Worm (Caenorhabditis elegans) whole organism, L1 larva: ENCODE data around the gene ire-1.

ENCODE experiments used
- C04F5.9 ChIP-seq: sonication (generic microtip); optimal IDR thresholded peaks from 2 replicates; lab custom pipeline; 2016; ENCODE audit warnings: missing genetic modification characterization, missing compliant biosample characterization
- C34B4.2 ChIP-seq: sonication (generic microtip); optimal IDR thresholded peaks from 2 replicates; lab custom pipeline; 2017; ENCODE audit warnings: mild to moderate bottlenecking, missing genetic modification characterization, missing compliant biosample characterization
- F16B12.6 ChIP-seq: fragments of 150-350 bp; optimal IDR thresholded peaks from 2 replicates; lab custom pipeline; 2014; ENCODE audit warnings: missing biosample characterization, missing genetic modification characterization
- aha-1 ChIP-seq: fragments of 150-350 bp; optimal IDR thresholded peaks from 2 replicates; lab custom pipeline; 2014; ENCODE audit warnings: missing biosample characterization, missing genetic modification characterization
- alr-1 ChIP-seq: fragments of 200-800 bp; sonication (Bioruptor generic); optimal IDR thresholded peaks from 2 replicates; lab custom pipeline; 2018; ENCODE audit warnings: borderline replicate concordance, mild to moderate bottlenecking, missing genetic modification characterization, missing compliant biosample characterization
- aly-2 ChIP-seq: fragments of 150-350 bp; optimal IDR thresholded peaks from 2 replicates; lab custom pipeline; 2014; ENCODE audit warnings: missing biosample characterization, missing genetic modification characterization
- blmp-1 ChIP-seq: fragments of 150-350 bp; optimal IDR thresholded peaks from 2 replicates; lab custom pipeline; 2014; ENCODE audit warnings: missing biosample characterization, missing genetic modification characterization
- ceh-8 ChIP-seq: fragments of 200-800 bp; sonication (Bioruptor generic); optimal IDR thresholded peaks from 2 replicates; lab custom pipeline; 2018; ENCODE audit warnings: mild to moderate bottlenecking, missing genetic modification characterization, moderate library complexity, missing compliant biosample characterization
- ceh-82 ChIP-seq, 3 experiments: fragments of 150-350 bp in 1 of 3; sonication (generic microtip) in 2 of 3; optimal IDR thresholded peaks; 2 replicates each; lab custom pipeline; 2014 to 2017; ENCODE audit warnings: missing biosample characterization in 3 of 3, missing genetic modification characterization in 3 of 3
- ceh-90 ChIP-seq: sonication (generic microtip); optimal IDR thresholded peaks from 2 replicates; lab custom pipeline; 2016; ENCODE audit warnings: missing genetic modification characterization, missing compliant biosample characterization
- dpl-1 ChIP-seq, 3 experiments: fragments of 150-350 bp in 2 of 3; sonication (generic microtip) in 1 of 3; optimal IDR thresholded peaks; 2 replicates each; lab custom pipeline; 2014 to 2017; ENCODE audit warnings: missing biosample characterization in 3 of 3, missing genetic modification characterization in 3 of 3, missing genetic modification reagents in 3 of 3
- dsc-1 ChIP-seq: sonication (generic microtip); optimal IDR thresholded peaks from 2 replicates; lab custom pipeline; 2016; ENCODE audit warnings: mild to moderate bottlenecking, missing genetic modification characterization, missing compliant biosample characterization
- efl-3 ChIP-seq: fragments of 200-800 bp; sonication (Bioruptor generic); optimal IDR thresholded peaks from 2 replicates; lab custom pipeline; 2018; ENCODE audit warnings: mild to moderate bottlenecking, missing genetic modification characterization, missing compliant biosample characterization
- egl-13 ChIP-seq: sonication (generic microtip); optimal IDR thresholded peaks from 2 replicates; lab custom pipeline; 2016; ENCODE audit warnings: missing genotype, missing genetic modification reagents, missing genetic modification characterization, missing compliant biosample characterization
- egl-27 ChIP-seq, 2 experiments: fragments of 150-350 bp in 1 of 2; sonication (generic microtip); optimal IDR thresholded peaks; 3 replicates each; lab custom pipeline; 2017 to 2018; ENCODE audit warnings: missing biosample characterization in 2 of 2, missing genetic modification characterization in 2 of 2, missing genetic modification reagents in 2 of 2
- fkh-4 ChIP-seq: sonication (generic microtip); optimal IDR thresholded peaks from 2 replicates; lab custom pipeline; 2016; ENCODE audit warnings: missing compliant biosample characterization, missing genetic modification characterization, borderline replicate concordance
- fkh-8 ChIP-seq: sonication (generic microtip); optimal IDR thresholded peaks from 2 replicates; lab custom pipeline; 2016; ENCODE audit warnings: mild to moderate bottlenecking, missing genetic modification characterization, missing compliant biosample characterization
- fos-1 ChIP-seq: fragments of 150-350 bp; optimal IDR thresholded peaks from 2 replicates; lab custom pipeline; 2014; ENCODE audit warnings: missing biosample characterization, missing genetic modification characterization
- irx-1 ChIP-seq: sonication (generic microtip); optimal IDR thresholded peaks from 2 replicates; lab custom pipeline; 2016; ENCODE audit warnings: missing genetic modification characterization, missing compliant biosample characterization
- jun-1 ChIP-seq: fragments of 150-350 bp; optimal IDR thresholded peaks from 2 replicates; lab custom pipeline; 2014; ENCODE audit warnings: missing biosample characterization, missing genetic modification reagents, missing genetic modification characterization
- lin-14 ChIP-seq: fragments of 200-800 bp; sonication (Bioruptor generic); optimal IDR thresholded peaks from 2 replicates; lab custom pipeline; 2018; ENCODE audit warnings: mild to moderate bottlenecking, missing genetic modification characterization, moderate library complexity, missing compliant biosample characterization
- lin-15B ChIP-seq: fragments of 150-350 bp; sonication (generic microtip); optimal IDR thresholded peaks from 3 replicates; lab custom pipeline; 2014; ENCODE audit warnings: missing biosample characterization, missing genetic modification characterization
- lsy-2 ChIP-seq, 2 experiments: fragments of 150-350 bp; optimal IDR thresholded peaks; 2 replicates each; lab custom pipeline; 2014; ENCODE audit warnings: missing biosample characterization in 2 of 2, missing genetic modification characterization in 2 of 2
- mdl-1 ChIP-seq, 2 experiments: fragments of 150-350 bp; optimal IDR thresholded peaks; 2 replicates each; lab custom pipeline; 2014 to 2017; ENCODE audit warnings: missing biosample characterization in 2 of 2, missing genetic modification characterization in 2 of 2, inconsistent platforms in 1 of 2
- mef-2 ChIP-seq: fragments of 150-350 bp; optimal IDR thresholded peaks from 2 replicates; lab custom pipeline; 2014; ENCODE audit warnings: missing biosample characterization, missing genetic modification characterization
- nhr-12 ChIP-seq: sonication (generic microtip); optimal IDR thresholded peaks from 2 replicates; lab custom pipeline; 2017; ENCODE audit warnings: missing biosample characterization, missing genetic modification characterization
- nhr-19 ChIP-seq: fragments of 200-800 bp; sonication (Bioruptor generic); conservative IDR thresholded peaks from 2 replicates; pipeline ENCODE4 v1.3.6; 2022; ENCODE audit warnings: missing genetic modification characterization, missing compliant biosample characterization
- nhr-237 ChIP-seq: fragments of 150-350 bp; optimal IDR thresholded peaks from 2 replicates; lab custom pipeline; 2014; ENCODE audit warnings: missing biosample characterization, missing genetic modification characterization
- nhr-71 ChIP-seq: sonication (generic microtip); optimal IDR thresholded peaks from 2 replicates; lab custom pipeline; 2016; ENCODE audit warnings: mild to moderate bottlenecking, missing genetic modification characterization, moderate library complexity, missing compliant biosample characterization
- nhr-77 ChIP-seq: fragments of 150-350 bp; optimal IDR thresholded peaks from 2 replicates; lab custom pipeline; 2014; ENCODE audit warnings: missing biosample characterization, missing genetic modification characterization
- nhr-84 ChIP-seq: sonication (generic microtip); optimal IDR thresholded peaks from 2 replicates; lab custom pipeline; 2017; ENCODE audit warnings: missing biosample characterization, missing genetic modification characterization
- pax-3 ChIP-seq: fragments of 200-800 bp; sonication (Bioruptor generic); optimal IDR thresholded peaks from 2 replicates; lab custom pipeline; 2018; ENCODE audit warnings: mild to moderate bottlenecking, missing genetic modification characterization, moderate library complexity, missing compliant biosample characterization
- pqm-1 ChIP-seq: sonication (generic microtip); optimal IDR thresholded peaks from 3 replicates; lab custom pipeline; 2017; ENCODE audit warnings: missing biosample characterization, missing genetic modification characterization
- rnt-1 ChIP-seq: sonication (generic microtip); optimal IDR thresholded peaks from 2 replicates; lab custom pipeline; 2016; ENCODE audit warnings: mild to moderate bottlenecking, missing genetic modification characterization, moderate library complexity, missing compliant biosample characterization
- sox-4 ChIP-seq: sonication (generic microtip); optimal IDR thresholded peaks from 2 replicates; lab custom pipeline; 2016; ENCODE audit warnings: missing genetic modification characterization, missing compliant biosample characterization
- sup-37 ChIP-seq: fragments of 200-800 bp; sonication (Bioruptor generic); optimal IDR thresholded peaks from 2 replicates; lab custom pipeline; 2018; ENCODE audit warnings: mild to moderate bottlenecking, missing genetic modification characterization, missing compliant biosample characterization
- swsn-7 ChIP-seq: sonication (generic microtip); optimal IDR thresholded peaks from 2 replicates; lab custom pipeline; 2016; ENCODE audit warnings: missing genetic modification characterization, missing compliant biosample characterization
- tbx-2 ChIP-seq: sonication (generic microtip); optimal IDR thresholded peaks from 2 replicates; lab custom pipeline; 2016; ENCODE audit warnings: missing genetic modification characterization, missing compliant biosample characterization
- tlp-1 ChIP-seq: fragments of 150-350 bp; optimal IDR thresholded peaks from 2 replicates; lab custom pipeline; 2014; ENCODE audit warnings: missing biosample characterization, missing genetic modification characterization
- unc-130 ChIP-seq: fragments of 150-350 bp; optimal IDR thresholded peaks from 2 replicates; lab custom pipeline; 2017; ENCODE audit warnings: missing biosample characterization, missing genetic modification characterization, inconsistent platforms
- unc-30 ChIP-seq: sonication (generic microtip); optimal IDR thresholded peaks from 2 replicates; lab custom pipeline; 2017; ENCODE audit warnings: missing biosample characterization, missing genetic modification characterization
- unc-86 ChIP-seq: sonication (generic microtip); optimal IDR thresholded peaks from 2 replicates; lab custom pipeline; 2016; ENCODE audit warnings: missing genetic modification characterization, missing compliant biosample characterization
- vab-15 ChIP-seq: sonication (generic microtip); optimal IDR thresholded peaks from 2 replicates; lab custom pipeline; 2017; ENCODE audit warnings: missing genotype, mild to moderate bottlenecking, missing genetic modification characterization, missing compliant biosample characterization
- ztf-11 ChIP-seq, 2 experiments: sonication (generic microtip); optimal IDR thresholded peaks; 2 replicates each; lab custom pipeline; 2016 to 2017; ENCODE audit warnings: missing genetic modification characterization in 2 of 2, missing biosample characterization in 1 of 2, missing compliant biosample characterization in 1 of 2

Gene ire-1

ce11 chrII:8117426-8117825 lies 7.3 kb downstream of the ire-1 start:
- TF ChIP-seq unc-30, result no peak
- no peak for TF ChIP-seq C04F5.9
- TF ChIP-seq nhr-71 (tag; lab: Kevin White, UChicago), result peak; percentile 11
- peak; percentile 70 for TF ChIP-seq rnt-1 (tag; lab: Kevin White, UChicago)
- TF ChIP-seq blmp-1 (tag; lab: Kevin White, UChicago), result no peak
- no peak for TF ChIP-seq mdl-1 (tag; optimal IDR thresholded peaks at IDR 0.05; lab: Kevin White, UChicago)
- TF ChIP-seq nhr-84 (tag; lab: Kevin White, UChicago), result no peak
- no peak for TF ChIP-seq mef-2 (tag; lab: Kevin White, UChicago)
- no peak for TF ChIP-seq jun-1
- peak; percentile 68 for TF ChIP-seq lin-14

ce11 chrII:8116159-8116558 lies 8.6 kb downstream of the ire-1 start, which contains the start of gene unc-105:
Gene unc-105 (plus strand): TSS chrII:8116459.
- TF ChIP-seq fos-1 (tag; lab: Kevin White, UChicago), result no peak
- no peak for TF ChIP-seq ceh-82 (tag; optimal IDR thresholded peaks at IDR 0.05; lab: Kevin White, UChicago)
- TF ChIP-seq rnt-1 (tag; lab: Kevin White, UChicago), result peak; percentile 26

ce11 chrII:8112063-8112462 lies 12.6 kb downstream of the ire-1 start, which contains the start of gene lron-4:
Gene lron-4 (minus strand): TSS chrII:8112163.
- TF ChIP-seq aly-2 (tag; lab: Kevin White, UChicago), result no peak
- peak; percentile 15 for TF ChIP-seq fkh-8 (tag; lab: Kevin White, UChicago)
- TF ChIP-seq ceh-8 (GFP tag; lab: Kevin White, UChicago), result no peak
- TF ChIP-seq blmp-1 (tag; lab: Kevin White, UChicago), result no peak

- TF ChIP-seq dpl-1 (GFP tag; optimal IDR thresholded peaks at IDR 0.05; lab: Kevin White, UChicago), result peak; percentile 16 to 43 (median 39)
- TF ChIP-seq unc-30, result no peak
- peak in 1 of 2 experiments; percentile 35 for TF ChIP-seq egl-27 (tag; optimal IDR thresholded peaks at IDR 0.05; lab: Kevin White, UChicago)
- no peak for TF ChIP-seq alr-1 (tag; lab: Kevin White, UChicago)
- no peak for TF ChIP-seq pqm-1
- TF ChIP-seq pax-3 (tag; lab: Kevin White, UChicago), result no peak
- no peak for TF ChIP-seq fkh-4
- peak; percentile 65 for TF ChIP-seq dsc-1
- TF ChIP-seq tlp-1 (tag; lab: Kevin White, UChicago), result no peak
- no peak for TF ChIP-seq nhr-12 (tag; lab: Kevin White, UChicago)
- peak; percentile 66 for TF ChIP-seq nhr-77 (tag; lab: Kevin White, UChicago)
- peak; percentile 57 for TF ChIP-seq vab-15
- TF ChIP-seq blmp-1 (tag; lab: Kevin White, UChicago), result peak; percentile 39
- TF ChIP-seq efl-3 (GFP tag; lab: Kevin White, UChicago), result no peak
- TF ChIP-seq unc-130 (tag; lab: Kevin White, UChicago), result peak; percentile 55
- peak; percentile 56 for TF ChIP-seq nhr-19 (GFP tag; lab: Robert Waterston, UW)
- no peak for TF ChIP-seq sox-4 (tag; lab: Kevin White, UChicago)
- TF ChIP-seq aha-1 (tag; lab: Kevin White, UChicago), result no peak
- peak; percentile 38 for TF ChIP-seq jun-1
- TF ChIP-seq lin-15B (tag; lab: Kevin White, UChicago), result no peak
- TF ChIP-seq ceh-8 (GFP tag; lab: Kevin White, UChicago), result peak; percentile 23
- no peak for TF ChIP-seq C34B4.2 (tag; lab: Kevin White, UChicago)
- no peak for TF ChIP-seq ceh-90 (tag; lab: Kevin White, UChicago)
- TF ChIP-seq swsn-7 (tag; lab: Kevin White, UChicago), result peak; percentile 46
- TF ChIP-seq lin-14, result peak; percentile 34
- peak; percentile 19 for TF ChIP-seq irx-1
- peak; percentile 47 for TF ChIP-seq fos-1 (tag; lab: Kevin White, UChicago)
- TF ChIP-seq sup-37 (GFP tag; lab: Kevin White, UChicago), result no peak
- TF ChIP-seq tbx-2 (tag; lab: Kevin White, UChicago), result no peak
- peak in 1 of 2 experiments; percentile 44 for TF ChIP-seq ztf-11 (tag; optimal IDR thresholded peaks at IDR 0.05; lab: Kevin White, UChicago)
- no peak for TF ChIP-seq C04F5.9
- TF ChIP-seq egl-13 (tag; lab: Kevin White, UChicago), result no peak
- peak; percentile 57 to 77 for TF ChIP-seq lsy-2 (tag; optimal IDR thresholded peaks at IDR 0.05; lab: Kevin White, UChicago)
- TF ChIP-seq nhr-237 (tag; lab: Kevin White, UChicago), result no peak
- no peak for TF ChIP-seq unc-86
- TF ChIP-seq F16B12.6 (tag; lab: Kevin White, UChicago), result no peak
Measured at ce11 chrII:8106921-8107695, 17.6 kb downstream of the ire-1 start, which contains the start of the genes chst-1 and C41C4.9. Gene chst-1 (minus strand): TSS chrII:8106971. Gene C41C4.9 (plus strand): TSS chrII:8107645.
